Fruit fly (Drosophila melanogaster): ENCODE measurements around the gene Gr64b.

DNA sequence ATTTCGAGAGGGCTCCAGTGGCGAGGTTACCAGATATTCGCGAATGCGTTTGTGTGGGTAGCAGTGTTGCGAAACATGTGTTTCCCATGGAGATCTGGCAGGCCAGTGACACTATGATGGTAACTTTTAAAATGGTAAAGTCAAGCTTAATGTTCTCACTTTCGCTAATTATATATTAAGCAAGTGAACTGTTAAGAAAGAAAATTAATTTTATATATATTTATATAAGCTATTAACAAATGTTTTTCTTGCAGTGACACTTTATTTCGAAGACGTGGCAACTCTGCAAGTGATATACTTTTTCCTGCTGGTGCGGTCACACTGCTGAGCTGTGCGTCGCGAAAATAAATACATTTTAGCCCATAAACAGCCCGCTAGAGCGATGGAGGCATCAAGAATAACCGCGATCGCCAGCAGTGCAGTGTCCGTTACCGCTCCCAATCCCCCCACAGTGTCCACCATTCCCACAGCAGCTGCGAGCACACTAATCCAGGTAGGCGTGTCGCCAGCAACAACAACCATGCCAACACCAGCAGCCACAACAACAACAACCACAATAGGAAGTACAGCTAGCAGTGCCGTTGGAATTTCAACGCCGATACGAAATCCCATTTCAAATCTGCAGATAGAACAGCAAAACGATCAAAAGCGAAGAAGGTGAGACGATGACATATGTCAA, 12.0 kb downstream of the Gr64b start, which contains the start of the genes CG11593 and Rcd5:
- TF ChIP-seq Myc (optimal IDR thresholded peaks at IDR 0.05) (no peak), psq (optimal IDR thresholded peaks at IDR 0.05) (no peak), ttk (optimal IDR thresholded peaks at IDR 0.05) (no peak), insv (optimal IDR thresholded peaks at IDR 0.05) (no peak), Sin3A (optimal IDR thresholded peaks at IDR 0.05) (no peak), h (optimal IDR thresholded peaks at IDR 0.05) (no peak)

All from Kc167 (cell line).